Fruit fly (Drosophila melanogaster) whole organism, larva: Measurements from ENCODE around the gene Spn28B.

ENCODE experiments used
- noc ChIP-seq: fragments of 200-800 bp; sonication (Bioruptor generic); optimal IDR thresholded peaks from 3 replicates; lab custom pipeline; 2019; ENCODE audit warnings: missing biosample characterization, mild to moderate bottlenecking, missing genetic modification characterization, moderate library complexity

Gene Spn28B

DNA sequence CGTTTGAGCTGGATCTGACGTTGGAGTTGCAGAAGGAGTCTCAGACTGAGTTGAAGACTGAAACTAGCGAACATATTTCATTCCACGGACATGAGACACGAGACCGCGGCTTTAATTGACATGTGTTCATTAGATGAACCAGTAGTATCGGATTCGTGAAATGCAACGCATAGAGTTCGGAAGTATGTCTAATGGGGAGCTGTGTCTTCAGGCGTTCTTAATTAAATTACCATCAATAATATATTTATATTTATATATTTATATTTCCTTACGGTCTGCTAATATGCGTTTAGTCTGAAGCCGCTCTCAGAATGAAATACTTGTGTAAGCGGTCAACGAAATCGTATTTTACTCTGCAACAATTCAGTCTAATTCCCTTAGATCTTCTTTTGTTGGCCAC lies at the start of gene Spn28B:
TSS of gene Spn28B (plus strand) at position 301 of the 400 bp plus-strand sequence.
- TF ChIP-seq noc (tag; lab: Kevin White, UChicago) = no peak

DNA sequence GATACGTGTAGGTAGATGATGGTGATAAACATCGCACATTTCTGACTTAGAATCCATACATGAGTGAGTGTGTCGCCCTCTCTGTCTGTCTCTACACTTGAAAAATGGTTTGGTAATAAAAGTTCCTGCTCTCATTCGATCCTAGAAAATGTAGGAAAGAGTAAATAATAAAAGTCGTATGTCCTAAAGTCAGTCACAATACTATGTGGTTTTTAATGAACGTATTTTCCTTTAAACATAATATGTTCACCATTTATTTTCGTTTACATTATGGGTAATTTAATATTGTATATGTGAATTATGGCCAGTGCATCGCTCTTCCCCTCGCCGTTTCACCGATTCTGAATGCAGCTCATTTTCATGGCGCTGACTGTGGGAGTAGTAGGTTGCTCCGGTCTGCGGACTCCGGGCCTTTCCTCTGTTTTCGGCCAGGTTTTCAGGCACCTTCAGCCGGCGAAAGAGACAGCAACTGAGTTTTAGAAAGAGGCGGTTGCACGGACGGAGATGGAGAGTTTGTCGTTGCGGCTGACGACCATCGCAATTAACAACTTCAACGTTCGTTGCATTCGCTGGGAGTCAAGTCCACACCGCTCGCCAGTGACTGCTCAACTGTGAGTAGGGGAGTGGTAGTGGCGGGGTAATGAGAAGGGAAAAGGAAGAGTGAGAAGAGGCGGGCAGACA lies 48.9 kb upstream of the Spn28B start:
- no peak for TF ChIP-seq noc (tag; lab: Kevin White, UChicago)

DNA sequence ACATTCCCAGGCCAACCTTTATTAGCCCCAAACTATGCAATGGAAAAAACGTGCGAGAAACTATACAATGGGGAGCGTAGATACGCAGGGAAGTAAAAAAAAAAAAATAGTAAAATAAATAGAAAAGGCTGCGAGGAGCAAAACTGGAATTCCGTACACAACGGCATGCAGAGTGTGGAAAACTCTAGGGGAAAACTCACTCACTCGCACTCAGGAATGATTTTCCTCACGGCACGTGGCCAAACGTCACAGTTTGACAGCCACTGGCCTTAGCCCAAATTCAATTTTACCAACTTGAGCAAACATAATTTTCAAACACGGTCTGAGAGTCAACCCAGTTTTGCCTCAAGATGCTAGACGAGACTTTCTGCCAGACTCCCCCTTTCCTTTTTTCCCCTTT lies 47.7 kb upstream of the Spn28B start:
- no peak for TF ChIP-seq noc (tag; lab: Kevin White, UChicago)

DNA sequence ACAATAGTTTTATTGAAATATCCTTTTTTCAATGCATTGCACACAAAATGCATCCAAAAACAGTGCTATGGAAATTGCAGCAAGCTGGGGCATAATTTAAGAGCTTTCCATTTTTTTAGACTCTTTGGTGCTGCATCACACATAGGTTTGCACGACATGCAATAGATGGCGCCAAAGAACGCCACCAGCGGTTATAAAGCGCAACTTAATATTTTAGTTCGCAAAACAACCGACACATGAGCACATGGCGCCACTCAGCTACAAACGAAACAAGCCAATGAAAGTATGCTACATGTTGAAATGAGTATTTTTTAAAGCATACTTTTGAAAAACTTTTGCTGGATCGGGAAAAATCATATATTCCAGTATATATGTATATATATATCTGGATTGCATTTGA lies 46.8 kb upstream of the Spn28B start:
- no peak for TF ChIP-seq noc (tag; lab: Kevin White, UChicago)

DNA sequence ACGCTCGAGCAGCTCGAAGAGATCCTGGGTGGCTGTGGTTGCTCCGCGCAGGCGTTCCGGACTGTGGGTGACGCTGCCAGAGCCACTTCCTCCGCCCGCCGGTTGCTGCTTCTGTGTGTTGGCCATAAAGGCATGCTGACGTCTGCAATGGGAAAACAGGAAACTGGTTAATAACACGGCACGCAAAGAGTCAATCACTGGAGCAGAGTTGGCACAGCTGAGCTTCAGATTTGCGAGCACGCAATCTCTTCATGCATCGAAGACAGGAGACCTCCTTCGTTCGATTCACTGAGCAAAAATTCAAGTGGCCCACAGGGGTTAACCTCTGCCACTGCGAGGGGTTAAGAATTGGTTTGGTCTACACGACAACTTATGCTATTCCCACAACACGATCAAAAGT lies 45.4 kb upstream of the Spn28B start:
- no peak for TF ChIP-seq noc (tag; lab: Kevin White, UChicago)

DNA sequence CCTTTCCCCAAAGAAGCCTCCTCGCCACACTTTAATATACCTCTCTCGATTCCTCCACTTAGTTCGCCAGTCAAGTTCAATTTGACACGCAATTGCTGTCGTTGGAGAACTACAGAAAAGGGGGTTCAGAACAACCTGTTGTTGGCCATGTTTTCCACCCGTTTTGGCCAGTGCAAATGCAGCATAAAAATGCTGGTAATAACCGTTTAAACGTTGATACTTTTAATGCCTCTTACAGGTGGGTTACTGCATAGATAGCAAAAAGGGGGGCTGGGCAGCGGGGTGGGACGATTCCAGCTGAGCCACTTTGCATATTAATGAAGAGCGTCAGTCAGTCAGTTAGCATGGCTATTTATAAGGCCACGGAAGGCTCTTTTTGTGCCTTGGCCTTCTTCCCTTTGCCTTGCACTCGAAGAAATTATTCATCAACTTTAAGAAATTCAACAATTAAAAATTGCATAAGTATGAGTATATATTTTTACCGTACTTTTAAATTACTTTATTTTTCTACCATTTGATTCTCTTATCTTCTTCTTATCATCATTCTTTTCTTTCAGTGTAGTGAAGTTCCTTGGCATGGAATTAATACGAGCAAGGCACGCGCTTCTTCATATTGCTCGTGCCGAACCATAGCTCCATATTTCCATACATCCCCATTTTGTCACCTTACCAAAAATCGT lies 40.5 kb upstream of the Spn28B start:
- TF ChIP-seq noc (tag; lab: Kevin White, UChicago) = no peak

DNA sequence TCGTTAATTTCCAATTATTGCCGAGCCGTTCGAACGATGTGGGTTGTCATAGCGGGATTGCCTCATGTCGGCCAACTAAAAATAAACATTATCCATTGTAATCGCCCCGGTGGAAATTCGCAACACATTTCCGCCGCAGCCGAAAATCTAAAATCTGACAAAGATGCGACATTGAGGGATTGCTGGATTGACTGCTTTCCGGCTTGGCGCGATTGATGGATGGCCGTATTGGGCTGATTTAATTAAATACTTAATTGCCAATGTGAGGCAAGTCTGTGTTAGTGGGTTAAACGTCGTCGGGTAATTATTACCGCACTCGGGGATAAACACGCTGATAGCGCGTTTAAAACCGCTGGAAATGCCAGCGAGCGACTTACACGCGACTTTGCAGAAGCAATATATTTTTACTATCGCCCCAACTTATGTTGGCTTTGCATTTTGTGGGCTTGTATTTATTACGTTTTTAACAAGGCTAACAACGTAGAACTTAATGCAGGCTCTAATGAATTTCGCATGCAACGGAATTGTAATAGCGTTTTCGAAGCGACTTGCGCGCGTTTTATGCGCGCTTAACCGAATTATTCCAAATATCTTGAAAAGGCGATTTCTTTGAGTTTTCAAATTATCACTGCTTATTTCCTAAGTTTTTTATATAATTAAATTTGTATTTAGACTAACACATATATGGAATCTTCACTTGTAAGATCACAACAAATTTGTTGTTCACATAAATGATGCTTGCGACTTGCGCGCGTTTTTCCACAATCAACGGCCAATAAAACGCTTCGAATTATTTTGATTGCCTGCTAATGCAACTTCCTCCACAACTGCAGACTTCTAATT lies 39.6 kb upstream of the Spn28B start:
- no peak for TF ChIP-seq noc (tag; lab: Kevin White, UChicago)

DNA sequence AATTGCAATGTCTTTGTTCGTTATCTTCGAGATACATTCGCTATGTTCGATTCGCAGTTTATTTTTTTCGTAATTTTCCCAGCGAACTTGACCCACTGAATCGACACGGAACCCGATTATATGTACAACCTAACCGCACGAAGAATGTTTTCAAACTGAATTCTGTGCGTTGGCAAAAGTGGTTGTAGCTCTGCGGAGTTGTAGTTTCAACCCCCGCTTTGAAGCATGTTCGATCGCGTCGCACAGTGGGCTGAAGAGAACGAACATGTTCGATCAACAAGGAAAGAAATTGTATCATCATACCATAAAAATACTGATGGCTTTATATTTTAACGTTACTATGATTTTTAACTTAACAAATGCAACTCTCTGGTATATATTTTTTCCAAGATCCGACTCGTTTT lies 37.5 kb upstream of the Spn28B start:
- TF ChIP-seq noc (tag; lab: Kevin White, UChicago) = no peak

DNA sequence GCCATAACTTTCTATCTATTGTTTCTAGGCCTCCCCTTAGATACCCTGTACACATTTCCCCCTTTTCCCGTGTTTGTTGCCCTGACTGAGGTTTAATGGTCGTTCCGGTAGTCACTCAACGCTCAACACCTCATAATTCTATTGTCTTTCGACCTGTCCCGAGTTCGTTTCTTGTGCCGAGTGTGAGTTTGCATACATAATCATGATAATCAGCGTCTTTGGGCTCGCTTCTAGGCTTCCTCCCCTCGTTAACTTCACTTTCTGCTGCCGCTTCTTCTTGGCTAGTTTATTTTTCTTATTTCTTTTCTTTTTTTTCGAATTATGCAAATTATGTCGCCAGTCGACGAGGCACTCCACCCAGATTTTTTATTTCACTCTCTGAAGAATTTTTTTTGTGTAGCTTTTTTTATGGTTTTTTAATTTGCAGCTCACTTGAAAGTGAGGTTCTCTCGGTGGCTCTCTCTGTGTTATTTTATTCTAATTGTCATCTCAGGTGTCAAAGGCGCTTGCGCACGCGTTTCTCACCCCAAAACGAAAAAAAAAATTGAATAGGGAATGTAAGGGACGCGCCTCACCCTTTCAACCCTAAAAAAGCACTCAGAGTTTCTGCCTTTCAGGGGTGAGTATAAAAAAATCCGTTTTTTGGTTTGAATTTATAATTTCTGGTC lies 36.0 kb upstream of the Spn28B start:
- peak; percentile 19 for TF ChIP-seq noc (tag; lab: Kevin White, UChicago)

DNA sequence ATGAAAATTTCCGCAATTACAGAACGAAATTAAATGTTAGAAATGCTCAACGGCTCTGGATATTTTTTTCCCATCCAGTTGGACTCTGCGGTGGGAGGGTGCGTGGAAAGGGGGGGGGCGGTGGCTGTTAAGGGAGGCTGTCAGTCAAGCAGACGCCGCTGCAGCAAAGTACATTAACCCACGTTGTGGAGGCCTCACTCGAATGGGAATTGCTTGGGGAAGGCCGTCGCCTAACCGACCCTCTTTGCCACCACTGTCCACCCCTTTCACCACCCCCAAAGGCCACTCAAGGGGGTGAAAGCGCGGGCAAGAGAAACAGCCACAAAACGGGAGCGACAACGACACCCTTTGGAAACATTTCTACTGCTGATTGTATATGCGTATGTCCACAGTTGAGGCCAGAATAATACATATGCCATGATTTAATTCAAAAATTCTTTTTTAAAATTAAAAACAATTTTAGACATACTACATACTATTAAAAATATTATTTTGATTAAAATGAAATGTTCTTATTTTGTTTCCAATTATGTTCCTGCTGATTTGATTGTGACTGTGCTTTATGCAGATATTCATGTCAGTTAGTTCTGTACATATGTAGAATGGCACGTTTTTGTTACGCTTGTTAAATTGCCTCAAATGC lies 34.8 kb upstream of the Spn28B start:
- peak; percentile 7 for TF ChIP-seq noc (tag; lab: Kevin White, UChicago)

DNA sequence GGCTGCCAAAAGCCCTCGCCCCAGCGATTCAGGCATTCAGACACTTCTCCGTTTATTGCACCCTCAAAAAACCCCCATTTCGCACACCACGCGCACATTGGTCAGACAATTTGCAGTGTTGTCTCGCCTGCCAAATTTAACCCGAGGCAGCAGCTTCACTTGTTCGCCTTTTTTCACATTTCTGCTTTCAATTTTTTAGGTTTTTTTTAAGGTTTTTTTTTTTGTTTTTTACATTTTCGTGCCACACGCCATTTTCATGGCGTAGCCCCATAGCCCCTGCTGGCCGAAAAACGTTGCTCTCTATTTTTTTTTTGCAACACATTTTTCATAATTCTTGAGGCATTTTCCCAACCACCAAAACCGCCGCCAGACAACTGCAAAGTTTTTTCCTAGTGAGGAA lies 22.2 kb upstream of the Spn28B start:
- TF ChIP-seq noc (tag; lab: Kevin White, UChicago) = no peak

DNA sequence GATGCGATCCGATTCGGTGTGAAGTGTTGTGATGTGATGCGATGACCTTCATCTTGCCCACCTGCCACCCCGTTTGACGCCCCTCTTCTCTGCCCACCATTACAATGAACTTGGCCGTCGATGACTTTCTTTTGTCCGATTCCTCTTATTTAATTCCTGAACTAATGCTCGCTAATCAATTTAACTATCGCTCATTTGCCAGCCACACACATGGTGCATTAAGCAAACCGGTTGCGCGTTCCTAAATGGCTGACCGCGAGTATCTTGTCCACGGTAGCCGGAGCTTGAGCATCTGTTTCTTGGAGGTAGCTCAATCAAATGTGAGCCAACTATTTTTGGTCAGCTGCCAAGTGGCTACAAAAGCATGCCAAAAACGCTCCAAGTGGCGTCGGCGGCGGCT lies 19.2 kb upstream of the Spn28B start:
- no peak for TF ChIP-seq noc (tag; lab: Kevin White, UChicago)

DNA sequence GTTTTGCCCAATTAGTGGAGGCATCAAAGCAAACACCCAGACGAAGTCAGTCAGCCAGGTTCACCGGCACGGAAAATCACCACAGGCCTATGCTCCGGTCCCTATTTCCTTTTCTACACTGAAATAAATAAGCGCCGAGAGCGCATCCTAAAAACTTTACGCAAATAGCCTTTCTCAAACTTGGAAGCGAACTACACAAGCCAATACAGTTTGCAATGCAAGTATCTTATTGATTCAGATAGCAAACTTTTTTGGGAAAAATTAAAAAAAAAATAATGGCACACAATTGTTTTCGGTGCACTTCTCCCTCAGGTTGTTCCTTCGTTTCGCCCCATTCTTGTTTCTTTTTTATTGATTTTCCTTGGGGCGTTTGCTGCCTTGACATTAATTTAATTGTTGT lies 16.9 kb upstream of the Spn28B start:
- TF ChIP-seq noc (tag; lab: Kevin White, UChicago) = no peak

DNA sequence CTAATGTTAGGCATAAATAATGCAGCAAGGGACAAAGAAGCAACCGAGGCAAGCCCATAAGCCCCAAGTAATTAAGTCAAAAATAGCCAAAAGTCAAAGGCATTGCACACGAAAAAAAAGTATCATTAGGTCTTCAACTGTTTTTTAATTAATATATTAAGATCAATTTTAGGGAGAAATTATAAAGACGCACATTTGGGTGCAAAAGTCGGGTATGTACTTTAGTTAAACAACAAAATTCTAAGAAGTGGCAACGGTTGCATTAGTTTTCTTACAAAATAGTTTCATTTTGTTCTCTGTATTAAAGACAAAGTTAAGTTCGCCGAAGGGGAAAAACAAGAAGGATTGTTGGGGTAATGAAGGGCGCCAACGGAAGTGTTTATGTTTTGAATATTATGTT lies 15.1 kb upstream of the Spn28B start:
- no peak for TF ChIP-seq noc (tag; lab: Kevin White, UChicago)

DNA sequence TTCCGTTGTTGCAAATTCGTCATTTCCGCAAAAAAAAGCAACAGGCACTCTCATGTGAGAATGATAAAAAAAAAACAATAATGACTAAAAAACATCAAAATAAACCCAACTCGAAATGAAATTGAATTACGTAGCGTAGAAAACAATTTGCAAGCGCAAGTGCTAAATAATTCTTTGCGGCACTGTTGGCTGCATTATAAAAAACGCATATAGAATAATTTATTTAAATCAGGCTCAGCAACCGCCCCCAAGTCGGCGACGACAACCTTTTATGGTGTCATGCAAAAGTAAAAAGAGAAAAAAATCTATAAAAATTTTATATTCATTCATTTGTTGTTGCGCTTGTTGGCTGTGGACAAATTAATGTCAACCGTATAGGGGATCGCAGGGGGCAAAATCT lies 11.2 kb upstream of the Spn28B start:
- no peak for TF ChIP-seq noc (tag; lab: Kevin White, UChicago)
